1 fruit fly cellular context compared by ENCODE assay signal in genomic region chr3R:21151090-21151870, dm6.
TF ChIP-seq lines count a peak whose summit lies in the region.

No protein-coding gene starts in this region.

TF ChIP-seq in whole organism, embryonic, 481 proteins besides CTCF, POLR2A, EP300 and RAD21 (continued from another document):
- TF ChIP-seq Hey (tag; optimal IDR thresholded peaks at IDR 0.05; lab: Kevin White, UChicago): no peak
- peak; percentile 37 for TF ChIP-seq CG9817 (tag; optimal IDR thresholded peaks at IDR 0.05; lab: Kevin White, UChicago)
- TF ChIP-seq shn (GFP tag; optimal IDR thresholded peaks at IDR 0.05; lab: Kevin White, UChicago): no peak
- peak; percentile 8 for TF ChIP-seq CG14710 (tag; optimal IDR thresholded peaks at IDR 0.05; lab: Kevin White, UChicago)
- TF ChIP-seq Fer2 (tag; optimal IDR thresholded peaks at IDR 0.05; lab: Kevin White, UChicago): no peak
